Worm (Caenorhabditis elegans) whole organism, midembryonic: ENCODE data around the gene dnc-4.

Source experiments
- T22C8.4 ChIP-seq: fragments of 200-800 bp; sonication (Bioruptor generic); IDR thresholded peaks from 2 replicates; pipeline ENCODE4 v1.3.6; 2022; ENCODE audit warnings: missing genetic modification characterization, missing compliant biosample characterization
- cog-1 ChIP-seq: sonication (generic microtip); optimal IDR thresholded peaks from 2 replicates; lab custom pipeline; 2016; ENCODE audit warnings: missing genetic modification characterization, missing compliant biosample characterization
- flt-1 ChIP-seq: fragments of 200-800 bp; sonication (Bioruptor generic); IDR thresholded peaks from 2 replicates; pipeline ENCODE4 v1.3.6; 2022; ENCODE audit warnings: missing genetic modification characterization, missing compliant biosample characterization
- klf-2 ChIP-seq: fragments of 200-800 bp; sonication (Bioruptor generic); conservative IDR thresholded peaks from 2 replicates; pipeline ENCODE4 v1.3.6; 2022; ENCODE audit warnings: missing genetic modification reagents, missing genetic modification characterization, missing compliant biosample characterization
- med-1 ChIP-seq: sonication (generic microtip); optimal IDR thresholded peaks from 2 replicates; lab custom pipeline; 2017; ENCODE audit warnings: missing genetic modification characterization, mild to moderate bottlenecking, missing compliant biosample characterization, antibody characterized with exemption, missing genetic modification reagents; ENCODE audit not compliant: insufficient read depth
- ref-1 ChIP-seq: fragments of 200-800 bp; sonication (Bioruptor generic); conservative IDR thresholded peaks from 2 replicates; pipeline ENCODE4 v1.3.6; 2022; ENCODE audit warnings: missing genetic modification reagents, missing genetic modification characterization, missing compliant biosample characterization
- tab-1 ChIP-seq: fragments of 200-800 bp; sonication (Bioruptor generic); IDR thresholded peaks from 2 replicates; pipeline ENCODE4 v1.3.6; 2022; ENCODE audit warnings: missing genetic modification characterization, missing compliant biosample characterization
- ztf-23 ChIP-seq: fragments of 200-800 bp; sonication (Bioruptor generic); IDR thresholded peaks from 2 replicates; pipeline ENCODE4 v1.3.6; 2022; ENCODE audit warnings: missing genetic modification reagents, missing genetic modification characterization, missing compliant biosample characterization
- ztf-29 ChIP-seq: fragments of 200-800 bp; sonication (Bioruptor generic); IDR thresholded peaks from 2 replicates; pipeline ENCODE4 v1.3.6; 2022; ENCODE audit warnings: missing genetic modification reagents, missing genetic modification characterization, missing compliant biosample characterization

ce11 chrIV:7983021-7983420, 36.6 kb downstream of the dnc-4 start:
- TF ChIP-seq cog-1 (tag; lab: Kevin White, UChicago) (no peak), flt-1 (no peak), tab-1 (GFP tag; lab: Robert Waterston, UW) (no peak), klf-2 (GFP tag; lab: Robert Waterston, UW) (no peak), ref-1 (GFP tag; lab: Robert Waterston, UW) (no peak), ztf-29 (GFP tag; lab: Robert Waterston, UW) (no peak), med-1 (no peak), ztf-23 (GFP tag; lab: Robert Waterston, UW) (no peak), T22C8.4 (GFP tag; lab: Robert Waterston, UW) (no peak)
